Fruit fly (Drosophila melanogaster): ENCODE data around the gene Nepl17.

Nepl17 gene

dm6 chr3R:28888561-28889426 is 16.1 kb downstream of the Nepl17 start:
- TF ChIP-seq CG10669 (GFP tag; optimal IDR thresholded peaks at IDR 0.05) = peak; percentile 68
- peak; percentile 78 for TF ChIP-seq topi (GFP tag; optimal IDR thresholded peaks at IDR 0.05)
- peak; percentile 64 for TF ChIP-seq fd85E (GFP tag; optimal IDR thresholded peaks at IDR 0.05)
- peak; percentile 62 for TF ChIP-seq CG11902 (GFP tag; optimal IDR thresholded peaks at IDR 0.05)
- TF ChIP-seq Gug (GFP tag; IDR thresholded peaks at IDR 0.05) = peak; percentile 68
- TF ChIP-seq Hr38 (GFP tag; optimal IDR thresholded peaks at IDR 0.05) = no peak
- peak; percentile 86 for TF ChIP-seq pdm3 (GFP tag; optimal IDR thresholded peaks at IDR 0.05)
- TF ChIP-seq CG9139 (GFP tag; optimal IDR thresholded peaks at IDR 0.05) = no peak
- TF ChIP-seq lz (GFP tag; optimal IDR thresholded peaks at IDR 0.05) = peak; percentile 86
- TF ChIP-seq CG8632 (GFP tag; optimal IDR thresholded peaks at IDR 0.05) = peak; percentile 59
- peak; percentile 76 for TF ChIP-seq CG6792 (GFP tag; optimal IDR thresholded peaks at IDR 0.05)
- peak; percentile 71 for TF ChIP-seq eg (GFP tag; IDR thresholded peaks at IDR 0.05)
- TF ChIP-seq CG7368 (GFP tag; optimal IDR thresholded peaks at IDR 0.05) = peak; percentile 75
- peak; percentile 77 for TF ChIP-seq net (GFP tag; optimal IDR thresholded peaks at IDR 0.05)
- peak; percentile 92 for TF ChIP-seq Eip78C (GFP tag)
- TF ChIP-seq CG1621 (tag; optimal IDR thresholded peaks at IDR 0.05) = peak; percentile 62
- TF ChIP-seq CG6276 (GFP tag; optimal IDR thresholded peaks at IDR 0.05) = peak; percentile 54
- peak; percentile 89 for TF ChIP-seq Hr39 (GFP tag; optimal IDR thresholded peaks at IDR 0.05)
- peak; percentile 70 for TF ChIP-seq CG8319 (GFP tag; optimal IDR thresholded peaks at IDR 0.05)
- peak; percentile 73 for TF ChIP-seq CG11762 (GFP tag; optimal IDR thresholded peaks at IDR 0.05; ENCODE audit: insufficient read depth)
- peak; percentile 67 for TF ChIP-seq CG15336 (GFP tag; IDR thresholded peaks at IDR 0.05)
- TF ChIP-seq ss (GFP tag; optimal IDR thresholded peaks at IDR 0.05) = peak; percentile 53 to 62
- peak; percentile 83 for TF ChIP-seq esn (GFP tag; optimal IDR thresholded peaks at IDR 0.05)
- TF ChIP-seq Ets21C (GFP tag; optimal IDR thresholded peaks at IDR 0.05) = peak; percentile 72
- TF ChIP-seq OdsH (GFP tag; optimal IDR thresholded peaks at IDR 0.05) = peak; percentile 82
- peak; percentile 87 for TF ChIP-seq Sox14 (GFP tag; optimal IDR thresholded peaks at IDR 0.05)
- peak; percentile 8 for TF ChIP-seq fd59A (GFP tag; optimal IDR thresholded peaks at IDR 0.05)
- TF ChIP-seq Eip75B (GFP tag; optimal IDR thresholded peaks at IDR 0.05) = peak; percentile 82
- peak; percentile 83 for TF ChIP-seq CG6808 (GFP tag; optimal IDR thresholded peaks at IDR 0.05)
- TF ChIP-seq CG3919 (GFP tag; optimal IDR thresholded peaks at IDR 0.05) = peak; percentile 84
- peak; percentile 86 for TF ChIP-seq Hr4 (GFP tag; optimal IDR thresholded peaks at IDR 0.05)
- TF ChIP-seq dsx (GFP tag; optimal IDR thresholded peaks at IDR 0.05; ENCODE audit: poor library complexity, severe bottlenecking) = peak; percentile 21
- TF ChIP-seq CG8119 (GFP tag; IDR thresholded peaks at IDR 0.05) = peak; percentile 54; the same call in 2 of the 3 replicates
- TF ChIP-seq acj6 (GFP tag; optimal IDR thresholded peaks at IDR 0.05) = peak; percentile 74
- TF ChIP-seq spab (GFP tag; optimal IDR thresholded peaks at IDR 0.05) = peak; percentile 33
- TF ChIP-seq Met (GFP tag; optimal IDR thresholded peaks at IDR 0.05) = peak; percentile 73
- peak; percentile 82 for TF ChIP-seq CG32006 (GFP tag; optimal IDR thresholded peaks at IDR 0.05)
- peak; percentile 75 for TF ChIP-seq CG3032 (tag; optimal IDR thresholded peaks at IDR 0.05)
- TF ChIP-seq Sox15 (GFP tag; optimal IDR thresholded peaks at IDR 0.05) = peak; percentile 68
- TF ChIP-seq CG6163 (GFP tag; IDR thresholded peaks at IDR 0.05) = peak; percentile 78
- peak; percentile 42 for TF ChIP-seq Ets96B (tag; optimal IDR thresholded peaks at IDR 0.05)
- TF ChIP-seq Blimp-1 (GFP tag; optimal IDR thresholded peaks at IDR 0.05) = peak; percentile 46
- peak; percentile 71 for TF ChIP-seq CG11294 (GFP tag; IDR thresholded peaks at IDR 0.05)
- TF ChIP-seq CG6854 (GFP tag; optimal IDR thresholded peaks at IDR 0.05) = no peak
- TF ChIP-seq salr (GFP tag; optimal IDR thresholded peaks at IDR 0.05) = peak; percentile 8 to 22
- TF ChIP-seq CG34406 (GFP tag; optimal IDR thresholded peaks at IDR 0.05) = peak; percentile 59
- TF ChIP-seq fkh (GFP tag; optimal IDR thresholded peaks at IDR 0.05) = peak; percentile 19
- peak; percentile 86 for TF ChIP-seq svp (GFP tag)
- peak; percentile 70 for TF ChIP-seq Smox (GFP tag; optimal IDR thresholded peaks at IDR 0.05)
- TF ChIP-seq CG4318 (GFP tag; optimal IDR thresholded peaks at IDR 0.05) = no peak

Measured in whole organism, prepupa.